Worm (Caenorhabditis elegans): ENCODE measurements around the gene F55C9.5.
"Not testable (repeated sequence)": the region's sequence is repeated elsewhere in the genome, so short reads cannot be mapped to it uniquely, and the experiment has no call there.

Gene F55C9.5

DNA sequence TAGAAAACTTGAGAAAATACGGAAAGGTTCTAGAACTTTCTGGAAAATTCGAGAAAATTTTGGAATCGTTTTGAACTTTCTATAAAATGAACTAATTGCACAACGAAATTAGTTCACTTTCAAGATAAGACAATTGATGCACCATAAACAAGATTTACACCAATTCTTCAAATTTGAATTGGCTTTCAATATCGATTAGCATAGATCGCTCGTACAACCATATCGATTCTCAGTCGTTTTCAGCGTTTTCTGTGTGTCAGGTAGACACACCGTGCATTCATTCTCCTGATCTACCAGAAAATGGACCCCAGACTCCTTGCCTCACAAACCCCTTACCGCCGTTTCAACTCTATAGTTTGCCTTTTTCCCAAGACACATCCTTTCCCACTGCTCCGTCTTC is 10.6 kb downstream of the F55C9.5 start, which contains the start of gene fbxb-117:
fbxb-117 (plus strand) TSS at position 301 of the 400 bp plus-strand sequence.
- TF ChIP-seq tab-1 (GFP tag; IDR thresholded peaks at IDR 0.05) (no peak), klf-2 (GFP tag; conservative IDR thresholded peaks at IDR 0.05) (no peak), ztf-29 (GFP tag; IDR thresholded peaks at IDR 0.05) (no peak), ref-1 (GFP tag; conservative IDR thresholded peaks at IDR 0.05) (no peak), T22C8.4 (GFP tag; IDR thresholded peaks at IDR 0.05) (no peak), cog-1 (tag; optimal IDR thresholded peaks at IDR 0.05) (no peak), ztf-23 (GFP tag; IDR thresholded peaks at IDR 0.05) (no peak), flt-1 (GFP tag; IDR thresholded peaks at IDR 0.05) (no peak), med-1 (GFP tag; optimal IDR thresholded peaks at IDR 0.05; ENCODE audit: insufficient read depth) (no peak)

DNA sequence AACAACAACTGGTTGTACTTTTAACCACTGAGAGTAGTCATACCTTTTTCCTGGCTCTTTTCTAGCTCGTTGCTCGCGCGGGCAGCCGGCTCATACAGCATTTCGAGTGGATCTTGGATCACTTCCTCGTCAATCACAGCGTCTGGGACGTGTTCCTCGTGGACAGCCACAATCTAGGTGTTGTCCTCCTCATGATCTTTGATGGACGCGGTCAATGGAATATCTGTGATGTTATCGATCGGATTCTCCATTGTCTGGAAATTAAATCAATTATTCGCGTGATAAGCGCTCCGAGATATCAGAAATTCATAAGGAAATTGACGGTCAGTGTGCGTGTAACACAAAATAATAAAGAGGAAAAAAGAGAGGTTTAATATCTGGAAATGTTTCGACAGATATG is 13.0 kb downstream of the F55C9.5 start, which contains the start of gene F21D9.8:
F21D9.8 (minus strand) TSS at position 101 of the 400 bp plus-strand sequence.
- TF ChIP-seq cog-1 (tag; optimal IDR thresholded peaks at IDR 0.05) (no peak), med-1 (GFP tag; optimal IDR thresholded peaks at IDR 0.05; ENCODE audit: insufficient read depth) (no peak), flt-1 (GFP tag; IDR thresholded peaks at IDR 0.05) (no peak), ztf-29 (GFP tag; IDR thresholded peaks at IDR 0.05) (no peak), T22C8.4 (GFP tag; IDR thresholded peaks at IDR 0.05) (no peak), ztf-23 (GFP tag; IDR thresholded peaks at IDR 0.05) (no peak), ref-1 (GFP tag; conservative IDR thresholded peaks at IDR 0.05) (no peak), klf-2 (GFP tag; conservative IDR thresholded peaks at IDR 0.05) (no peak), tab-1 (GFP tag; IDR thresholded peaks at IDR 0.05) (no peak)

DNA sequence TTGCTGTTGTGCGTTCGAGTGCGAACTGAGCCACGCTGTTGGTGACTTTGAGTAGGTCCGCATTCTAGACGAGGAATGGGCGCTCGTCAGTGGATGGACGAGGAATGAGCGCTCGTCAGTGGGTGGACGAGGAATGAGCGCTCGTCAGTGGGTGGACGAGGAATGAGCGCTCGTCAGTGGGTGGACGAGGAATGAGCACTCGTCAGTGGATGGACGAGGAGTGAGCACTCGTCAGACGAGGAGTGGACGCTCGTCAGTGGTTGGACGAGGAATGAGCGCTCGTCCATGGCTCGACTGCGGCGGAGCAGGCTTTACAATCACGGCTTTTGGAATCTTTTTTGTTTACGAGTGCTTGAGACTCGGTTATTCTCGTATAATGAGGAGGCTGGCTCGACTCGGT is 14.4 kb downstream of the F55C9.5 start:
- TF ChIP-seq ztf-29 (GFP tag; IDR thresholded peaks at IDR 0.05) (no peak), cog-1 (tag; optimal IDR thresholded peaks at IDR 0.05) (no peak), tab-1 (GFP tag; IDR thresholded peaks at IDR 0.05) (no peak), T22C8.4 (GFP tag; IDR thresholded peaks at IDR 0.05) (no peak)

- TF ChIP-seq tab-1 (GFP tag; IDR thresholded peaks at IDR 0.05) = no peak
- TF ChIP-seq cog-1 (tag; optimal IDR thresholded peaks at IDR 0.05) = no peak
- TF ChIP-seq klf-2 (GFP tag; conservative IDR thresholded peaks at IDR 0.05) = no peak
- TF ChIP-seq med-1 (GFP tag; optimal IDR thresholded peaks at IDR 0.05; ENCODE audit: insufficient read depth) = no peak
Measured at ce11 chrV:19276354-19276753, 16.6 kb downstream of the F55C9.5 start.

DNA sequence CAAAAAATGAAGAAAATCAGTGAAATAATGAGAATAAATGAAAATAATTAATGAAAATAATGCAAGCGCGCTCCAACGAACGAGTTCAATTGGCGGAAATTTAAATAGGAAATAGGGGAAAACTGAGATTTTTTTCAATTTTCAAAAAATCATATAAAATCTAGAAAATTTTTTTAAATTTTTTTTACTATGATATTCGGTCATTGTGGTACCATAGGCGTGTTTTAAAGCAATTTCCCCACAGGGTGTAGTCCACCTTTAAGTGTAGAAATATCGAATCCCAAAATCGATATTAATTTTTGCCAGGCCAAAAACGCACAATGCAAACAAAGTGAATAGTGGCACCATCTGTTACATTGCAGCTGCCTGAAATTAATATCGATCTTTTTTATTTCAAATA is 28.8 kb downstream of the F55C9.5 start, which contains the start of gene F21D9.1:
F21D9.1 (plus strand) TSS at position 301 of the 400 bp plus-strand sequence.
- not testable (repeated sequence) for TF ChIP-seq med-1 (GFP tag; optimal IDR thresholded peaks at IDR 0.05; ENCODE audit: insufficient read depth); flt-1 (GFP tag; IDR thresholded peaks at IDR 0.05); tab-1 (GFP tag; IDR thresholded peaks at IDR 0.05)

DNA sequence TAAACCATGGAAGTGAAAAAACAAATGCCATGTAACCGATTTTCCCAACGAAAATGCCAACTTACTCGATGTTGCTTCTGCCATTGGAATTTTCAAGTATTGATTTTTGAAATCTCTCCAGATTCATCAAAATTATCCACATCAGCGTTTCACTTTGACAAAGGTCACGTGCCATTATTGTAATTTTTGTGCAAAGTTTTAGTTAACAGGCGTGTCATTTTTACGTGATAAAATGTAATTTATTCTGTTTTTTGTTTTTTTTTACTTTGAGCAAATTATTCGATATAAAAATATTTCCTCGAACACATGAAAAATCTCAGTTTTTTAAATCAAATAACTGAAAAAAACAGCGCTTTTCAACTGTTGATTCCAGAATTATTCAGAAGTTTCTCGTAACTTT is 30.6 kb downstream of the F55C9.5 start, which contains the start of gene F21D9.2:
F21D9.2 (minus strand) TSS at position 101 of the 400 bp plus-strand sequence.
- TF ChIP-seq ztf-23 (GFP tag; IDR thresholded peaks at IDR 0.05) = no peak
- no peak for TF ChIP-seq tab-1 (GFP tag; IDR thresholded peaks at IDR 0.05)
- TF ChIP-seq flt-1 (GFP tag; IDR thresholded peaks at IDR 0.05) = no peak
- TF ChIP-seq ztf-29 (GFP tag; IDR thresholded peaks at IDR 0.05) = no peak
- TF ChIP-seq ref-1 (GFP tag; conservative IDR thresholded peaks at IDR 0.05) = no peak
- TF ChIP-seq klf-2 (GFP tag; conservative IDR thresholded peaks at IDR 0.05) = no peak
- no peak for TF ChIP-seq med-1 (GFP tag; optimal IDR thresholded peaks at IDR 0.05; ENCODE audit: insufficient read depth)
- TF ChIP-seq T22C8.4 (GFP tag; IDR thresholded peaks at IDR 0.05) = no peak
- TF ChIP-seq cog-1 (tag; optimal IDR thresholded peaks at IDR 0.05) = no peak

ce11 chrV:19260686-19261085 is 32.2 kb downstream of the F55C9.5 start:
- TF ChIP-seq med-1 (GFP tag; optimal IDR thresholded peaks at IDR 0.05; ENCODE audit: insufficient read depth) (no peak), T22C8.4 (GFP tag; IDR thresholded peaks at IDR 0.05) (no peak), ref-1 (GFP tag; conservative IDR thresholded peaks at IDR 0.05) (no peak), flt-1 (GFP tag; IDR thresholded peaks at IDR 0.05) (no peak), ztf-29 (GFP tag; IDR thresholded peaks at IDR 0.05) (no peak), ztf-23 (GFP tag; IDR thresholded peaks at IDR 0.05) (no peak), cog-1 (tag; optimal IDR thresholded peaks at IDR 0.05) (no peak), klf-2 (GFP tag; conservative IDR thresholded peaks at IDR 0.05) (no peak), tab-1 (GFP tag; IDR thresholded peaks at IDR 0.05) (no peak)

- TF ChIP-seq T22C8.4 (GFP tag; IDR thresholded peaks at IDR 0.05) (no peak), cog-1 (tag; optimal IDR thresholded peaks at IDR 0.05) (no peak)
Measured at ce11 chrV:19259403-19259802, 33.5 kb downstream of the F55C9.5 start.

ce11 chrV:19257653-19258052 is 35.3 kb downstream of the F55C9.5 start, which contains the start of gene F21D9.3:
F21D9.3 (minus strand) TSS chrV:19257753.
- TF ChIP-seq tab-1 (GFP tag; IDR thresholded peaks at IDR 0.05) (no peak), med-1 (GFP tag; optimal IDR thresholded peaks at IDR 0.05; ENCODE audit: insufficient read depth) (no peak), T22C8.4 (GFP tag; IDR thresholded peaks at IDR 0.05) (no peak), flt-1 (GFP tag; IDR thresholded peaks at IDR 0.05) (no peak), cog-1 (tag; optimal IDR thresholded peaks at IDR 0.05) (no peak), klf-2 (GFP tag; conservative IDR thresholded peaks at IDR 0.05) (no peak), ztf-23 (GFP tag; IDR thresholded peaks at IDR 0.05) (no peak), ref-1 (GFP tag; conservative IDR thresholded peaks at IDR 0.05) (no peak), ztf-29 (GFP tag; IDR thresholded peaks at IDR 0.05) (no peak)

DNA sequence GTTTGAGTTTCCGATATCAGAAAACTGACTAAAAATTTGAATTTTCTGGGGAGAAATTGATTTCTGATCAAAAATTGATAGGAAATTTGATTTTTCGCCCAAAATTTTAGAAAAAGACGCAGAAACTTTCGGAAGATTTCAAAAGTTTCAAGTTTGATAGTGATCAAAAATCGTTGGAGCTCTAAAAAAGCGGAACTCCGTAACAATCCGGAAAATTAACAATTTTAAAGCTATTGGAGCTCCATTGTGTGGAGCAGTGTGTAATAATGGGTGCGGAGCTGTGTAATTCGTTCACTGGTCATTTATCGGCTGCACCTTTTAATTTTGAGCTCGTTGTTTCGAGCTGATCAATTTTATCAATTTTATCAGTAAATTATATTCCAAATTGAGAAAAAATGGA is 39.4 kb downstream of the F55C9.5 start, which contains the start of gene F21D9.4:
F21D9.4 (plus strand) TSS at position 301 of the 400 bp plus-strand sequence.
- no peak for TF ChIP-seq T22C8.4 (GFP tag; IDR thresholded peaks at IDR 0.05)
- no peak for TF ChIP-seq flt-1 (GFP tag; IDR thresholded peaks at IDR 0.05)
- no peak for TF ChIP-seq tab-1 (GFP tag; IDR thresholded peaks at IDR 0.05)
- no peak for TF ChIP-seq klf-2 (GFP tag; conservative IDR thresholded peaks at IDR 0.05)
- no peak for TF ChIP-seq ref-1 (GFP tag; conservative IDR thresholded peaks at IDR 0.05)
- no peak for TF ChIP-seq med-1 (GFP tag; optimal IDR thresholded peaks at IDR 0.05; ENCODE audit: insufficient read depth)
- no peak for TF ChIP-seq ztf-23 (GFP tag; IDR thresholded peaks at IDR 0.05)
- TF ChIP-seq cog-1 (tag; optimal IDR thresholded peaks at IDR 0.05) = no peak
- no peak for TF ChIP-seq ztf-29 (GFP tag; IDR thresholded peaks at IDR 0.05)
